Worm (Caenorhabditis elegans) whole organism, L3 larva: ENCODE data around the gene tbc-18.
A peak's percentile ranks its signal among the peaks of the same experiment; 100 is the strongest.

Experiments used
- ZK546.5 ChIP-seq: sonication (generic microtip); optimal IDR thresholded peaks from 2 replicates; lab custom pipeline; 2017; ENCODE audit warnings: missing biosample characterization, missing genetic modification characterization
- aly-2 ChIP-seq: fragments of 150-350 bp; optimal IDR thresholded peaks from 2 replicates; lab custom pipeline; 2014; ENCODE audit warnings: missing biosample characterization, missing genetic modification characterization
- ceh-16 ChIP-seq: sonication (generic microtip); optimal IDR thresholded peaks from 2 replicates; lab custom pipeline; 2017; ENCODE audit warnings: missing biosample characterization, missing genetic modification characterization
- ceh-28 ChIP-seq: fragments of 150-350 bp; optimal IDR thresholded peaks from 2 replicates; lab custom pipeline; 2014; ENCODE audit warnings: missing biosample characterization, missing genetic modification reagents, missing genetic modification characterization
- ceh-82 ChIP-seq: fragments of 150-350 bp; optimal IDR thresholded peaks from 2 replicates; lab custom pipeline; 2014; ENCODE audit warnings: missing biosample characterization, missing genetic modification characterization
- daf-12 ChIP-seq: fragments of 150-350 bp; optimal IDR thresholded peaks from 2 replicates; lab custom pipeline; 2014; ENCODE audit warnings: missing biosample characterization, missing genetic modification reagents, missing genetic modification characterization
- egl-27 ChIP-seq: sonication (generic microtip); optimal IDR thresholded peaks from 4 replicates; lab custom pipeline; 2017; ENCODE audit warnings: missing biosample characterization, missing genetic modification reagents, missing genetic modification characterization
- egl-5 ChIP-seq: fragments of 150-350 bp; optimal IDR thresholded peaks from 2 replicates; lab custom pipeline; 2017; ENCODE audit warnings: missing biosample characterization, missing genetic modification reagents, missing genetic modification characterization, inconsistent platforms
- elt-2 ChIP-seq: sonication (generic microtip); optimal IDR thresholded peaks from 2 replicates; lab custom pipeline; 2016; ENCODE audit warnings: missing genetic modification reagents, mild to moderate bottlenecking, missing genetic modification characterization, missing compliant biosample characterization
- elt-3 ChIP-seq, 3 experiments: fragments of 150-350 bp in 1 of 3; sonication (generic microtip) in 2 of 3; optimal IDR thresholded peaks; 2 replicates in 2 of 3; 4 replicates in 1 of 3; lab custom pipeline; 2014 to 2017; ENCODE audit warnings: missing biosample characterization in 3 of 3, missing genetic modification characterization in 3 of 3
- fkh-10 ChIP-seq: sonication (generic microtip); optimal IDR thresholded peaks from 2 replicates; lab custom pipeline; 2017; ENCODE audit warnings: missing biosample characterization, missing genetic modification reagents, missing genetic modification characterization
- hmg-11 ChIP-seq: sonication (generic microtip); optimal IDR thresholded peaks from 2 replicates; lab custom pipeline; 2016; ENCODE audit warnings: missing genetic modification characterization, missing compliant biosample characterization
- jun-1 ChIP-seq: fragments of 150-350 bp; optimal IDR thresholded peaks from 2 replicates; lab custom pipeline; 2014; ENCODE audit warnings: missing biosample characterization, missing genetic modification reagents, missing genetic modification characterization
- lin-15B ChIP-seq: fragments of 150-350 bp; optimal IDR thresholded peaks from 2 replicates; lab custom pipeline; 2014; ENCODE audit warnings: missing biosample characterization, missing genetic modification characterization
- lin-39 ChIP-seq: fragments of 150-350 bp; optimal IDR thresholded peaks from 2 replicates; lab custom pipeline; 2018; ENCODE audit warnings: missing biosample characterization, missing genetic modification reagents, missing genetic modification characterization
- lsy-12 ChIP-seq: sonication (generic microtip); optimal IDR thresholded peaks from 2 replicates; lab custom pipeline; 2016; ENCODE audit warnings: mild to moderate bottlenecking, missing genetic modification characterization, missing compliant biosample characterization
- mdl-1 ChIP-seq: fragments of 150-350 bp; optimal IDR thresholded peaks from 2 replicates; lab custom pipeline; 2014; ENCODE audit warnings: missing biosample characterization, missing genetic modification characterization
- nfya-1 ChIP-seq: sonication (generic microtip); optimal IDR thresholded peaks from 2 replicates; lab custom pipeline; 2017; ENCODE audit warnings: missing genetic modification characterization, mild to moderate bottlenecking, missing compliant biosample characterization, antibody characterized with exemption, moderate library complexity; ENCODE audit not compliant: insufficient read depth
- nhr-11 ChIP-seq: fragments of 150-350 bp; optimal IDR thresholded peaks from 2 replicates; lab custom pipeline; 2014; ENCODE audit warnings: missing biosample characterization, missing genetic modification characterization
- nhr-23 ChIP-seq: fragments of 150-350 bp; optimal IDR thresholded peaks from 2 replicates; lab custom pipeline; 2014; ENCODE audit warnings: missing biosample characterization, missing genetic modification reagents, missing genetic modification characterization
- nhr-237 ChIP-seq: fragments of 150-350 bp; optimal IDR thresholded peaks from 2 replicates; lab custom pipeline; 2014; ENCODE audit warnings: missing biosample characterization, missing genetic modification characterization
- nhr-25 ChIP-seq: sonication (generic microtip); optimal IDR thresholded peaks from 2 replicates; lab custom pipeline; 2017; ENCODE audit warnings: missing biosample characterization, missing genetic modification characterization
- nhr-28 ChIP-seq: fragments of 150-350 bp; optimal IDR thresholded peaks from 2 replicates; lab custom pipeline; 2014; ENCODE audit warnings: missing biosample characterization, missing genetic modification characterization
- nhr-43 ChIP-seq: sonication (generic microtip); optimal IDR thresholded peaks from 2 replicates; lab custom pipeline; 2016; ENCODE audit warnings: mild to moderate bottlenecking, missing genetic modification characterization, missing compliant biosample characterization; ENCODE audit not compliant: poor library complexity, severe bottlenecking
- nhr-67 ChIP-seq: fragments of 150-350 bp; optimal IDR thresholded peaks from 2 replicates; lab custom pipeline; 2014; ENCODE audit warnings: missing biosample characterization, missing genetic modification characterization
- nhr-76 ChIP-seq: fragments of 150-350 bp; sonication (generic microtip); optimal IDR thresholded peaks from 5 replicates; lab custom pipeline; 2014; ENCODE audit warnings: missing biosample characterization, missing genetic modification characterization
- pha-4 ChIP-seq: fragments of 150-350 bp; optimal IDR thresholded peaks from 2 replicates; lab custom pipeline; 2014; ENCODE audit warnings: missing biosample characterization, missing genetic modification reagents, missing genetic modification characterization
- pqm-1 ChIP-seq: fragments of 150-350 bp; optimal IDR thresholded peaks from 2 replicates; lab custom pipeline; 2017; ENCODE audit warnings: missing biosample characterization, missing genetic modification characterization, inconsistent platforms
- skn-1 ChIP-seq: fragments of 150-350 bp; optimal IDR thresholded peaks from 2 replicates; lab custom pipeline; 2014; ENCODE audit warnings: missing biosample characterization, missing genetic modification characterization
- snpc-4 ChIP-seq: fragments of 150-350 bp; optimal IDR thresholded peaks from 2 replicates; lab custom pipeline; 2014; ENCODE audit warnings: missing biosample characterization, missing genetic modification characterization
- tbx-2 ChIP-seq: sonication (generic microtip); optimal IDR thresholded peaks from 2 replicates; lab custom pipeline; 2016; ENCODE audit warnings: mild to moderate bottlenecking, missing genetic modification characterization, missing compliant biosample characterization
- zag-1 ChIP-seq: fragments of 150-350 bp; optimal IDR thresholded peaks from 2 replicates; lab custom pipeline; 2014; ENCODE audit warnings: missing biosample characterization, missing genetic modification characterization
- ztf-4 ChIP-seq: fragments of 150-350 bp; optimal IDR thresholded peaks from 2 replicates; lab custom pipeline; 2014; ENCODE audit warnings: missing biosample characterization, missing genetic modification characterization

tbc-18 gene

DNA sequence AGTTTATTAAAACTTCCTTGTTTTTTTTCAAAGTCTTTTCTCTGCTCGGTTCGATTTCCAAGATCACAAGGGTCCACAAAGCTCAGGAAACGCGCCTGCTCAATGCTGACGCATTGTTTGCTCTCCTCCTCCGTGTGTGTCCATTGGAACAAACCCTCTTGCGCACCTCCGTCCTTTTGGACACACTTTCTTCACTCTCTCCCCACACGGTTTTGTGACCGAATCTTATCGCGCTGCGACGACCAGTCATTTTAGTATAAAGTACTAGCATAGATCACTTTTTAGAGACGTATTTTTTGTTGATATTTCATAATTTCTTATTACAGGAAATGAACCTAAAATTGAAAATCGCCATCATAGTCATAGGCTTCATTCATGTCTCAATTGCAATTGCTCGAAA, 10.1 kb upstream of the tbc-18 start (continued):
- TF ChIP-seq lin-39 (peak; percentile 63), skn-1 (tag; lab: Kevin White, UChicago) (no peak), nhr-11 (no peak), nhr-237 (tag; lab: Kevin White, UChicago) (no peak), ZK546.5 (tag; lab: Kevin White, UChicago) (no peak)
- TF ChIP-seq, all 47 proteins: peak for 14

DNA sequence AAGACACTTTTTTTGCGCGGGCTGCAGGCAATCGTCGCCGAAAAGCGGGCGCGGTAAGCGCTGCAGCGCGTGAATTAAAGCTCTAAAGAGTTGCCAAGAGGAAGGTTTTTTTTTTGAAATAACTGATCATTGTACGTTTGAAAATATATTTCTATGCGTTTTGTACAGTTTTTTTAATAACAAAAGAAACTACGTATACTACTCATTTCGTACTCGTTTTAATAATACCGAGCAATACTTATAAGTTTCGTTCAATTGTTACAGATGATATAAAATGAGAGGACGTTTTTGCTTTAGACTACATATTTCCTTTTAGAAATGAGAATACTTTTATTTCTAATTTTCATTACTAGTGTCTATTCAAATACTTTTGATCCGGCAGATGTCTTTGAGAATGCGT, 6.5 kb upstream of the tbc-18 start, which contains the start of gene nep-15:
TSS of gene nep-15 (plus strand) at position 301 of the 400 bp plus-strand sequence.
- TF ChIP-seq nhr-23 (tag; lab: Kevin White, UChicago) = no peak
- no peak for TF ChIP-seq mdl-1 (tag; lab: Kevin White, UChicago)
- no peak for TF ChIP-seq ceh-82 (tag; lab: Kevin White, UChicago)
- no peak for TF ChIP-seq elt-3 (tag; optimal IDR thresholded peaks at IDR 0.05; lab: Kevin White, UChicago)
- no peak for TF ChIP-seq nhr-43 (tag; lab: Kevin White, UChicago)
- TF ChIP-seq zag-1 (tag; lab: Kevin White, UChicago) = no peak
- no peak for TF ChIP-seq ceh-28 (tag; lab: Kevin White, UChicago)
- no peak for TF ChIP-seq nfya-1
- no peak for TF ChIP-seq tbx-2 (tag; lab: Kevin White, UChicago)
- no peak for TF ChIP-seq egl-27 (tag; lab: Kevin White, UChicago)
- TF ChIP-seq nhr-67 = no peak
- no peak for TF ChIP-seq snpc-4 (tag; lab: Kevin White, UChicago)
- TF ChIP-seq nhr-28 (tag; lab: Kevin White, UChicago) = no peak
- no peak for TF ChIP-seq pqm-1 (tag; lab: Kevin White, UChicago)
- no peak for TF ChIP-seq elt-2 (tag; lab: Kevin White, UChicago)
- no peak for TF ChIP-seq daf-12 (tag; lab: Kevin White, UChicago)
- no peak for TF ChIP-seq ZK546.5 (tag; lab: Kevin White, UChicago)

DNA sequence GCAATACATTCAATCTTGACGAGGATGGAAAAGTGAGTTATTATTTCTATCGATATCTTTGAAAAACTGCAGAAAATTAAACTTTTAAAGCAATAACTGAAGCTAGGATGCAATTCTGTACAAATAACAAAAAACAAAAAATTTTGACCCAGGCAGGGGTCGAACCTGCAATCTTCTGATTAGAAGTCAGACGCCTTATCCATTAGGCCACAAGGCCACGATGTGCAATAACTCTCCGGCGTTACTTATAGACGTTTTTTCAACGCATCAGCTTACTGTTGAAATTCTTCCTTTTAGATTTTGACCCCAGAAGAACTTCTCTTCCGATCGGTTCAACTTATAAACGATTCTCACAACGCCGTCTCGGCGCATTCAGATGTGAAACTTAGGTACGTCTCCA, 3.3 kb downstream of the tbc-18 start:
- TF ChIP-seq nhr-11 (no peak), nhr-28 (tag; lab: Kevin White, UChicago) (no peak), lin-39 (peak; percentile 1), daf-12 (tag; lab: Kevin White, UChicago) (no peak), egl-27 (tag; lab: Kevin White, UChicago) (no peak), elt-2 (tag; lab: Kevin White, UChicago) (peak; percentile 22), lsy-12 (tag; lab: Kevin White, UChicago) (peak; percentile 42), skn-1 (tag; lab: Kevin White, UChicago) (no peak), jun-1 (tag; lab: Kevin White, UChicago) (no peak)

DNA sequence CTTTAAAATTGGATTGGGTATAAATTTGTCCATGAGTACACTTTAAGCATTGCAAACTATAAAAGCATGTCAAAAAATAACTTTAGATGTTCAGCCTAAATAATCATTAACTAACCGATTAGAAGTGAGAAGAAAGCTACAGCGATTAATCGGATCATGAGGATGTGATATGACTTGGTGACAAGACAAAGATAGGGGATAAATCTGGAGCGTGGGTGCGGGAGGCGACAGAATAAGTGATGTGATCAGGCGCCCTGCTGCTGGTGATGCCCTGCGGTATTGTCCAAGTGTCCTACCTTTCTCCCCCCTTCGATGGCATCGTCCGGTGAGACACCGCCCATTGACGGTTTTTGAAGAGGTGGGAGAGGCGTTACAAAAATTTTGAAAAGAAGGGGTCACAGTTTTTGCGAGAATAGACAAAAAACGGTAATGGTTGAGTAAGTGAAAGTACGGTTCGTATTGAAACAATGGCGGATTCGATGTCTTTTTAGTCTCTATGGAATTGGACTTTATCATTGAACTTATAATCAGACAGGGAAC, 6.4 kb downstream of the tbc-18 start, which contains the start of gene F41D9.2:
TSS of gene F41D9.2 (minus strand) at position 304 of the 540 bp plus-strand sequence.
- TF ChIP-seq elt-2 (tag; lab: Kevin White, UChicago) (no peak), ceh-82 (tag; lab: Kevin White, UChicago) (no peak), nhr-23 (tag; lab: Kevin White, UChicago) (peak; percentile 7), egl-27 (tag; lab: Kevin White, UChicago) (no peak), ZK546.5 (tag; lab: Kevin White, UChicago) (no peak), nhr-25 (peak; percentile 24), ztf-4 (tag; lab: Kevin White, UChicago) (no peak), ceh-16 (tag; lab: Kevin White, UChicago) (no peak), fkh-10 (GFP tag; lab: Kevin White, UChicago) (no peak)

ce11 chrX:8386068-8386851, 7.9 kb downstream of the tbc-18 start:
- peak; percentile 60 for TF ChIP-seq pha-4 (tag; lab: Kevin White, UChicago)
- TF ChIP-seq daf-12 (tag; lab: Kevin White, UChicago) = no peak
- no peak for TF ChIP-seq ZK546.5 (tag; lab: Kevin White, UChicago)
- TF ChIP-seq lin-15B (tag; lab: Kevin White, UChicago) = no peak
- no peak for TF ChIP-seq ceh-28 (tag; lab: Kevin White, UChicago)
- peak; percentile 71 for TF ChIP-seq hmg-11 (tag; lab: Kevin White, UChicago)
- peak; percentile 46 for TF ChIP-seq pqm-1 (tag; lab: Kevin White, UChicago)
- TF ChIP-seq lin-39 = peak; percentile 75
- TF ChIP-seq nfya-1 = peak; percentile 54
- peak; percentile 12 for TF ChIP-seq jun-1 (tag; lab: Kevin White, UChicago)
- peak; percentile 34 for TF ChIP-seq egl-5 (tag; lab: Kevin White, UChicago)
- TF ChIP-seq tbx-2 (tag; lab: Kevin White, UChicago) = peak; percentile 8
- no peak for TF ChIP-seq aly-2 (tag; lab: Kevin White, UChicago)
- TF ChIP-seq nhr-76 (tag; lab: Kevin White, UChicago) = no peak
- peak; percentile 45 for TF ChIP-seq lsy-12 (tag; lab: Kevin White, UChicago)
- no peak for TF ChIP-seq ztf-4 (tag; lab: Kevin White, UChicago)
- TF ChIP-seq elt-2 (tag; lab: Kevin White, UChicago) = peak; percentile 16
